Worm (Caenorhabditis elegans): ENCODE results near the gene T10G3.8.

DNA sequence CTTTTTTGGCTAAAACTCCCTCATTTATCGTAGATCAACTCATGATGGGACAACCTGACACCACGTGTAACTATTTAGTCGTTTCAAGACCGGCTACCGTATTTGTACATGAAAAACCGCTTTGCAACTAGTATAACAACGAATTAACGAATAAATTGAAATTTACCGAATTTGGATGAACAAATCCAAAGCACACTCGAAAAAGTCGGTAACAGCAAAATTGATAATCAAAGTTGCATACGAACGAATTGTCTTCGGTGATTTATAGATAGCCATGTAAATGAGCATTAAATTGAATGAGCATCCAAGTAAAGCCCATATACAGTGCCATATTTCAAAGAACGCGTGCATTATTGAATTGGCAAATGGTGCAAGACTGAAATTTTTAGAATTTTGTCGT, 43.9 kb downstream of the T10G3.8 start, which contains the start of gene srd-17:
- TF ChIP-seq pag-3 (tag; optimal IDR thresholded peaks at IDR 0.05; ENCODE audit: borderline replicate concordance, insufficient read depth) (no peak), mdl-1 (tag; optimal IDR thresholded peaks at IDR 0.05) (no peak), unc-62 (GFP tag; optimal IDR thresholded peaks at IDR 0.05) (no peak), ces-1 (GFP tag; optimal IDR thresholded peaks at IDR 0.05) (no peak)
